Worm (Caenorhabditis elegans) whole organism, L4 larva: ENCODE measurements around the gene rnf-121.

ENCODE experiments used
- ama-1 ChIP-seq: fragments of 150-350 bp; optimal IDR thresholded peaks from 2 replicates; lab custom pipeline; 2014; ENCODE audit warnings: inconsistent platforms, mixed read lengths
- ceh-82 ChIP-seq: sonication (generic microtip); optimal IDR thresholded peaks from 2 replicates; lab custom pipeline; 2017; ENCODE audit warnings: missing biosample characterization, missing genetic modification characterization
- daf-19 ChIP-seq: fragments of 200-800 bp; sonication (Bioruptor generic); conservative IDR thresholded peaks from 2 replicates; pipeline ENCODE4 v1.3.6; 2022; ENCODE audit warnings: missing genetic modification characterization, missing compliant biosample characterization
- fkh-10 ChIP-seq: fragments of 150-350 bp; optimal IDR thresholded peaks from 2 replicates; lab custom pipeline; 2014; ENCODE audit warnings: missing biosample characterization, missing genetic modification reagents, missing genetic modification characterization
- jun-1 ChIP-seq: fragments of 150-350 bp; optimal IDR thresholded peaks from 2 replicates; lab custom pipeline; 2014; ENCODE audit warnings: missing biosample characterization, missing genetic modification reagents, missing genetic modification characterization
- madf-9 ChIP-seq: fragments of 200-800 bp; sonication (Bioruptor generic); conservative IDR thresholded peaks from 2 replicates; pipeline ENCODE4 v1.3.6; 2022; ENCODE audit warnings: missing genetic modification reagents, missing genetic modification characterization, missing compliant biosample characterization
- nhr-237 ChIP-seq: sonication (generic microtip); optimal IDR thresholded peaks from 2 replicates; lab custom pipeline; 2017; ENCODE audit warnings: missing biosample characterization, missing genetic modification characterization
- nhr-28 ChIP-seq: fragments of 150-350 bp; optimal IDR thresholded peaks from 2 replicates; lab custom pipeline; 2014; ENCODE audit warnings: missing biosample characterization, missing genetic modification characterization
- nhr-41 ChIP-seq: fragments of 200-800 bp; sonication (Bioruptor generic); IDR thresholded peaks from 2 replicates; pipeline ENCODE4 v1.3.6; 2022; ENCODE audit warnings: missing genetic modification reagents, missing genetic modification characterization, missing compliant biosample characterization
- unc-130 ChIP-seq: sonication (generic microtip); optimal IDR thresholded peaks from 2 replicates; lab custom pipeline; 2016; ENCODE audit warnings: missing genetic modification reagents, missing genetic modification characterization, missing compliant biosample characterization
- unc-39 ChIP-seq: sonication (generic microtip); optimal IDR thresholded peaks from 2 replicates; lab custom pipeline; 2017; ENCODE audit warnings: missing biosample characterization, missing genetic modification characterization
- unc-62 ChIP-seq, 3 experiments: fragments of 150-350 bp in 1 of 3; sonication (generic microtip); optimal IDR thresholded peaks in 2 of 3; peaks in 1 of 3; 1 replicate in 1 of 3; 2 replicates in 2 of 3; lab custom pipeline; 2014 to 2017; ENCODE audit warnings: missing biosample characterization in 3 of 3, missing genetic modification characterization in 3 of 3, missing genetic modification reagents in 3 of 3, missing genotype in 1 of 3
- zip-2 ChIP-seq: fragments of 150-350 bp; optimal IDR thresholded peaks from 2 replicates; lab custom pipeline; 2014; ENCODE audit warnings: missing biosample characterization, missing genetic modification characterization

DNA sequence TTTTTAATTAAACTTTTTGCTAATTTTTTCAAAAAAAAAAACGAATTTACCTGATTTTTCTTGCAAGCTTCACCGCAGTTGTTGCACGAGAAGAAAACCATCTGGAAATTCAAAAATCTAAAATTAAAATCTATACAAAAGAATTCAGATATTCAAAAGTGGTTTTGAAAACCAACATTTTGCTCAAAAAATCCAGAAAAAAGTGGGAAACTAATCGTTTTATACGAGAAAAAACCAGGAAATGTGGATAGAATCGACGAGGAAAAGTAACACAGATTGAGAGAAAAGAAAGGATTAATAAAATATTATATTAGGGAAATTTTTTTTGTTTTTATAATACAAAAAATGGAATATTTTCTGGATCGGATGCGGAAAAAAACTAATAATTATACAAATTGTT lies 6.7 kb downstream of the rnf-121 start, which contains the start of gene C16C10.8:
- TF ChIP-seq nhr-237 (tag; lab: Kevin White, UChicago) (no peak), madf-9 (GFP tag; lab: Robert Waterston, UW) (no peak), ceh-82 (tag; lab: Kevin White, UChicago) (no peak), unc-39 (no peak), daf-19 (GFP tag; lab: Robert Waterston, UW) (no peak), unc-130 (GFP tag; lab: Kevin White, UChicago) (no peak), fkh-10 (GFP tag; lab: Kevin White, UChicago) (no peak), ama-1 (lab: Kevin White, UChicago) (no peak), jun-1 (no peak), nhr-41 (GFP tag; lab: Robert Waterston, UW) (no peak), unc-62 (GFP tag; optimal IDR thresholded peaks at IDR 0.05 in 1 of 2; lab: Kevin White, UChicago) (no peak), unc-62 (tag; optimal IDR thresholded peaks at IDR 0.05; lab: Kevin White, UChicago) (no peak), nhr-28 (tag; lab: Kevin White, UChicago) (no peak), zip-2 (tag; lab: Kevin White, UChicago) (no peak)
